Worm (Caenorhabditis elegans) whole organism, early embryonic: ENCODE measurements around the gene Y81B9A.1.
"Not testable (repeated sequence)": the region's sequence is repeated elsewhere in the genome, so short reads cannot be mapped to it uniquely, and the experiment has no call there.

ENCODE experiments used
- B0310.2 ChIP-seq: sonication (generic microtip); optimal IDR thresholded peaks from 2 replicates; lab custom pipeline; 2016; ENCODE audit warnings: mild to moderate bottlenecking, missing genetic modification characterization, missing compliant biosample characterization
- F13C5.2 ChIP-seq: sonication (generic microtip); optimal IDR thresholded peaks from 2 replicates; lab custom pipeline; 2017; ENCODE audit warnings: mild to moderate bottlenecking, missing genetic modification characterization, inconsistent platforms, missing compliant biosample characterization
- aly-1 ChIP-seq: sonication (generic microtip); optimal IDR thresholded peaks from 2 replicates; lab custom pipeline; 2016; ENCODE audit warnings: missing genetic modification characterization, missing compliant biosample characterization
- ama-1 ChIP-seq: fragments of 150-350 bp; optimal IDR thresholded peaks from 2 replicates; lab custom pipeline; 2014
- ceh-13 ChIP-seq: fragments of 200-800 bp; sonication (Bioruptor generic); optimal IDR thresholded peaks from 2 replicates; lab custom pipeline; 2018; ENCODE audit warnings: mild to moderate bottlenecking, missing genetic modification characterization, missing compliant biosample characterization
- ceh-36 ChIP-seq: sonication (generic microtip); optimal IDR thresholded peaks from 2 replicates; lab custom pipeline; 2016; ENCODE audit warnings: missing genetic modification characterization, inconsistent platforms, missing compliant biosample characterization
- ets-7 ChIP-seq: sonication (generic microtip); optimal IDR thresholded peaks from 2 replicates; lab custom pipeline; 2016; ENCODE audit warnings: missing genotype, missing genetic modification characterization, missing compliant biosample characterization
- flt-1 ChIP-seq: fragments of 200-800 bp; sonication (Bioruptor generic); IDR thresholded peaks from 2 replicates; pipeline ENCODE4 v1.3.6; 2022; ENCODE audit warnings: missing genetic modification characterization, missing compliant biosample characterization
- hmbx-1 ChIP-seq: sonication (generic microtip); optimal IDR thresholded peaks from 2 replicates; lab custom pipeline; 2016; ENCODE audit warnings: mild to moderate bottlenecking, missing genetic modification characterization, missing compliant biosample characterization
- hmg-4 ChIP-seq: fragments of 200-800 bp; sonication (Bioruptor generic); optimal IDR thresholded peaks from 2 replicates; lab custom pipeline; 2018; ENCODE audit warnings: mild to moderate bottlenecking, missing genetic modification characterization, missing compliant biosample characterization
- hnd-1 ChIP-seq: sonication (generic microtip); optimal IDR thresholded peaks from 2 replicates; lab custom pipeline; 2016; ENCODE audit warnings: missing genetic modification characterization, missing compliant biosample characterization
- pes-1 ChIP-seq: fragments of 200-800 bp; sonication (Bioruptor generic); IDR thresholded peaks from 2 replicates; pipeline ENCODE4 v1.3.6; 2022; ENCODE audit warnings: missing genetic modification reagents, missing genetic modification characterization, missing compliant biosample characterization
- scrt-1 ChIP-seq: fragments of 200-800 bp; sonication (Bioruptor generic); IDR thresholded peaks from 2 replicates; pipeline ENCODE4 v1.3.6; 2022; ENCODE audit warnings: missing genetic modification characterization, missing compliant biosample characterization
- sea-1 ChIP-seq: fragments of 200-800 bp; sonication (Bioruptor generic); conservative IDR thresholded peaks from 2 replicates; pipeline ENCODE4 v1.3.6; 2022; ENCODE audit warnings: missing genetic modification characterization, missing compliant biosample characterization
- tbx-11 ChIP-seq: fragments of 200-800 bp; sonication (Bioruptor generic); IDR thresholded peaks from 2 replicates; pipeline ENCODE4 v1.3.6; 2022; ENCODE audit warnings: missing genetic modification characterization, missing compliant biosample characterization
- tbx-37 ChIP-seq: fragments of 200-800 bp; sonication (Bioruptor generic); conservative IDR thresholded peaks from 2 replicates; pipeline ENCODE4 v1.3.6; 2022; ENCODE audit warnings: missing genetic modification reagents, missing genetic modification characterization, missing compliant biosample characterization
- tra-4 ChIP-seq: sonication (generic microtip); optimal IDR thresholded peaks from 2 replicates; lab custom pipeline; 2017; ENCODE audit warnings: missing genetic modification characterization, missing compliant biosample characterization

Gene Y81B9A.1

DNA sequence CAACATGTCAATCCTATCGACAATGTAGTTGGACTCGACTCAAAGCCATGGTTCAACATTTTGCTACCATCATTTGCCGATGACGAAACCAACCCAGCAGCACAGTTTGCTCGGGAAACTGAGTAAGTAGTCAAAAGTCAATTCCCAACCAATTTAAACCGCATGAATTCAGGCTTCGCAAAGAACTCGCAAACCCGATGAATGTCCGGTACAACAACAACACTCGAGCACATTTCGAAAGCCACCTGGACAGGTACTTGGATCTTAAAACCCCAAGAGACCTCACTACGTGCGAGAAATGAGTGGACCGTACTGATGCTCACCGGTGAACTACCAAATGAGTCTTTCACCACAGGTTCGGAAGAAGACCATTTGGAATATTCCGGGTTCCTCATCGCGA, 1.8 kb downstream of the Y81B9A.1 start:
- TF ChIP-seq tbx-37: no peak
- TF ChIP-seq aly-1: no peak
- TF ChIP-seq scrt-1 (GFP tag; lab: Robert Waterston, UW): no peak
- no peak for TF ChIP-seq tra-4 (tag; lab: Kevin White, UChicago)
- TF ChIP-seq hnd-1 (tag; lab: Kevin White, UChicago): no peak
- TF ChIP-seq flt-1: no peak
- TF ChIP-seq pes-1 (GFP tag; lab: Robert Waterston, UW): no peak
- no peak for TF ChIP-seq sea-1
- no peak for TF ChIP-seq B0310.2 (tag; lab: Kevin White, UChicago)
- TF ChIP-seq tbx-11 (GFP tag; lab: Robert Waterston, UW): no peak
- no peak for TF ChIP-seq hmbx-1 (tag; lab: Kevin White, UChicago)
- TF ChIP-seq ets-7 (tag; lab: Kevin White, UChicago): no peak
- TF ChIP-seq ama-1 (lab: Kevin White, UChicago): no peak
- TF ChIP-seq ceh-36 (tag; lab: Kevin White, UChicago): no peak
- TF ChIP-seq F13C5.2 (tag; lab: Kevin White, UChicago): no peak
- TF ChIP-seq hmg-4 (GFP tag; lab: Kevin White, UChicago): no peak
- no peak for TF ChIP-seq ceh-13 (GFP tag; lab: Kevin White, UChicago)

DNA sequence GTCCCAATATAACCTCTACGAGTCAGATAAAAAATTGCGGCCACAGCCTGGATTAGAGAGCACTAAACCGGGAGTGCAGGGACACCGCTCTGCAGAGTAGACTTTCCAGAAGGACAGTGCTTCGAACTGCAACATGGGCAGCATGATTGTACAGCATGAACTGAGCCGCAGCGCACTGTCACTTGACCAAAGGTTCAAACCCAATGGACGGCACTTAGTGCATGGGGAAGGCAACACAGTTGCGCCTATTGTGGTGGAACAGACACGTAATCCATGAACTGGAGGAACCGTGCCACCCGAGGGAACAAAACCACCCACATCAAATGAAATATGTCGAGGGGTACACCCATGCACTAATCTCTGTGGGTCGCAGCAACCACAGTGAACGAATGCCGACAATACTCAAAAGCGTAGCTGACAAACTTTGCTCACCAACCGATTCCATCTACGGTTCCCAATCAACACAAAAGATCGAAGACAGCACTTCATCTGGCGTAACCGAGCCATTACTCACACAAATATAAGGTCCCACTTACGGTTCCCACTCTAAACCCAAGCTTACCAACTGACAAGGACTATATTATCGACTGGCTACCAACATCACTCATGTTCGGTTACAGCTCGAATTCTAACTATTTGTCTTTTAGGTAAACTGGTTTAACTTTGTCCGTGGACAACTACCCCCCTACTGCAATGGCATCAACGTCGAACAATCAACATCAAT, 3.3 kb downstream of the Y81B9A.1 start:
- no peak for TF ChIP-seq tbx-11 (GFP tag; lab: Robert Waterston, UW)
- TF ChIP-seq hmg-4 (GFP tag; lab: Kevin White, UChicago): no peak
- TF ChIP-seq tra-4 (tag; lab: Kevin White, UChicago): no peak
- TF ChIP-seq hmbx-1 (tag; lab: Kevin White, UChicago): no peak
- TF ChIP-seq ceh-36 (tag; lab: Kevin White, UChicago): no peak
- no peak for TF ChIP-seq ets-7 (tag; lab: Kevin White, UChicago)
- no peak for TF ChIP-seq F13C5.2 (tag; lab: Kevin White, UChicago)
- TF ChIP-seq sea-1: no peak
- no peak for TF ChIP-seq scrt-1 (GFP tag; lab: Robert Waterston, UW)
- no peak for TF ChIP-seq flt-1
- no peak for TF ChIP-seq ama-1 (lab: Kevin White, UChicago)
- TF ChIP-seq aly-1: no peak
- TF ChIP-seq hnd-1 (tag; lab: Kevin White, UChicago): no peak
- TF ChIP-seq tbx-37: no peak
- no peak for TF ChIP-seq ceh-13 (GFP tag; lab: Kevin White, UChicago)
- no peak for TF ChIP-seq pes-1 (GFP tag; lab: Robert Waterston, UW)

DNA sequence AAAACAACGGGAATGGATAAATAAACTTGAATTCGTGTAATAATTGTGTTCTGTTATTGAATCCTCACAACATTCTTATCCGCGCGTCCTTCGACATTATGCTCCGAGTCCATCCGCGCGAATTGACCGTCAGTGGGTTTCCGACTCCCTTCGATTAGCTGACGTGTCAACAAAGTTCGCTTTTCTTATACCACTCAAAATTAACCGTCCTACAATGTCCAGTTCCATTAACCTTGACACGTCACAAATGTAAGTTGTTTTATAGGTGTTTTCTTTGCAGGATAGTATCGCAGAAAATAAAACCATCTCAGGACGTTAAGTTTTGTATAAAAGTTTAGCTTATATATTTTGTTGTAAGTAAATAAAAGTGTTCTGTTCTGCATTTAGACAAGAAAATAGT, 11.2 kb downstream of the Y81B9A.1 start, which contains the start of gene crb-3:
Gene crb-3 (plus strand): TSS at position 301 of the 400 bp plus-strand sequence.
- not testable (repeated sequence) for TF ChIP-seq hmbx-1 (tag; lab: Kevin White, UChicago); tbx-37; aly-1

DNA sequence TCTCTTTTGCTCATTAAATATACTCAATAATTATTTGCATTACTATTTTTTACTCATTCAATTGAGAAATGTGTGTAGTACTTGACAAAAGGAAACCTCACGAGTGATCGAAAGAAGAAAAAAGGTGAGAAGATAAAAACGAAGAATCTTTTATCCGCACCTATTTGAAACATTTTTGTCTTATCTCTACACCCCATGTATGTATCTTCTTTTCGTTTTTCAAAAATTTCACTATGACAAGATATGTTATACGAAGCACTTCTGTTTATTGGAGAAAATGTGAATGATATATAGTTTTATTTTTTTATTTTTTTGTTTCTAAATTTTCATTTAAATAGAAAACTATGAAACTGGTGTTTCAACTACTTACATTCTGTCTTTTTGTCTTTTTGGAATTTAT, 12.7 kb downstream of the Y81B9A.1 start:
- no peak for TF ChIP-seq flt-1
- TF ChIP-seq ets-7 (tag; lab: Kevin White, UChicago): no peak
- no peak for TF ChIP-seq F13C5.2 (tag; lab: Kevin White, UChicago)
- TF ChIP-seq aly-1: no peak
- TF ChIP-seq sea-1: no peak
- TF ChIP-seq scrt-1 (GFP tag; lab: Robert Waterston, UW): no peak
- TF ChIP-seq pes-1 (GFP tag; lab: Robert Waterston, UW): no peak
- TF ChIP-seq ama-1 (lab: Kevin White, UChicago): no peak
- TF ChIP-seq tra-4 (tag; lab: Kevin White, UChicago): no peak
- TF ChIP-seq hmbx-1 (tag; lab: Kevin White, UChicago): no peak

ce11 chrX:9206731-9207130, 14.5 kb downstream of the Y81B9A.1 start:
- TF ChIP-seq ceh-36 (tag; lab: Kevin White, UChicago) (no peak), ceh-13 (GFP tag; lab: Kevin White, UChicago) (no peak), hmbx-1 (tag; lab: Kevin White, UChicago) (no peak), B0310.2 (tag; lab: Kevin White, UChicago) (no peak), ama-1 (lab: Kevin White, UChicago) (no peak), ets-7 (tag; lab: Kevin White, UChicago) (no peak), hnd-1 (tag; lab: Kevin White, UChicago) (no peak), F13C5.2 (tag; lab: Kevin White, UChicago) (no peak), scrt-1 (GFP tag; lab: Robert Waterston, UW) (no peak), aly-1 (no peak), tbx-11 (GFP tag; lab: Robert Waterston, UW) (no peak), tra-4 (tag; lab: Kevin White, UChicago) (no peak), pes-1 (GFP tag; lab: Robert Waterston, UW) (no peak), flt-1 (no peak), hmg-4 (GFP tag; lab: Kevin White, UChicago) (no peak), sea-1 (no peak), tbx-37 (no peak)

ce11 chrX:9208492-9208891, 16.2 kb downstream of the Y81B9A.1 start:
- no peak for TF ChIP-seq ets-7 (tag; lab: Kevin White, UChicago)
- no peak for TF ChIP-seq ceh-36 (tag; lab: Kevin White, UChicago)
- no peak for TF ChIP-seq B0310.2 (tag; lab: Kevin White, UChicago)
- no peak for TF ChIP-seq pes-1 (GFP tag; lab: Robert Waterston, UW)

DNA sequence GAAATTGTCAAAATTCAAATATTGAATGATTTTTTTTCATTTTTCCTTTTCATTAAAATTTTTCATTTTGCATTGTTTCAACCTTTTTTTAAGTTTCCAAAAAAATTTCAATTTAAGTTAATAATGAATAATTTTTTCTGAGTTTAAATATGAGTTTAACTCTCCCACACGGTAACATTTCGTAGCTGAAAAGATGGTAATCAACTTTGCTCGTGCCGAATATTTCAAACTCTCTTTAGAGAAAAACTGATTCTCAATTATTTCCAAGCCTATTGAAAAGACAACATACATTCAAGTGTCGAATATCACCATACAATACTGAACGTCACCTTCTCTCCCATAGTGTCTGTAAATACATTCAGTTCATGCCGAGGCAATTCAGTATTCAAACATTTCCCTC, 16.7 kb downstream of the Y81B9A.1 start:
- TF ChIP-seq hnd-1 (tag; lab: Kevin White, UChicago) (no peak), pes-1 (GFP tag; lab: Robert Waterston, UW) (no peak), tbx-37 (no peak), ama-1 (lab: Kevin White, UChicago) (no peak), ets-7 (tag; lab: Kevin White, UChicago) (no peak), hmbx-1 (tag; lab: Kevin White, UChicago) (no peak), tbx-11 (GFP tag; lab: Robert Waterston, UW) (no peak)
